Fruit fly (Drosophila melanogaster) whole organism: ENCODE measurements around the gene CG11865.
"Not testable (repeated sequence)": the region's sequence is repeated elsewhere in the genome, so short reads cannot be mapped to it uniquely, and the experiment has no call there.

Experiments used
- EcR ChIP-seq, 2 experiments: fragments of >200 bp; optimal IDR thresholded peaks; 2 replicates each; lab custom pipeline; 2017; ENCODE audit warnings: missing biosample characterization in 2 of 2, missing genetic modification characterization in 2 of 2, missing genetic modification reagents in 2 of 2
- psq ChIP-seq: fragments of >200 bp; optimal IDR thresholded peaks from 2 replicates; lab custom pipeline; 2017
- usp ChIP-seq: fragments of >200 bp; optimal IDR thresholded peaks from 2 replicates; lab custom pipeline; 2017; ENCODE audit warnings: missing biosample characterization, missing genetic modification characterization, mixed read lengths

CG11865 gene

dm6 chr2L:15660741-15661140, 43.9 kb downstream of the CG11865 start, which contains the start of gene CG18477:
Gene CG18477, plus strand, starts transcription at chr2L:15661041.
- not testable (repeated sequence) for TF ChIP-seq usp (GFP tag; lab: Kevin White, UChicago); EcR (GFP tag; optimal IDR thresholded peaks at IDR 0.05; lab: Kevin White, UChicago); psq (lab: Kevin White, UChicago)
